Worm (Caenorhabditis elegans) whole organism, L1 larva: ENCODE data around the gene hum-4.

ENCODE experiments used
- C04F5.9 ChIP-seq: sonication (generic microtip); optimal IDR thresholded peaks from 2 replicates; lab custom pipeline; 2016; ENCODE audit warnings: missing genetic modification characterization, missing compliant biosample characterization
- C16A3.4 ChIP-seq: fragments of 150-350 bp; optimal IDR thresholded peaks from 2 replicates; lab custom pipeline; 2014; ENCODE audit warnings: missing biosample characterization, missing genetic modification characterization
- F16B12.6 ChIP-seq: fragments of 150-350 bp; optimal IDR thresholded peaks from 2 replicates; lab custom pipeline; 2014; ENCODE audit warnings: missing biosample characterization, missing genetic modification characterization
- aly-2 ChIP-seq: fragments of 150-350 bp; optimal IDR thresholded peaks from 2 replicates; lab custom pipeline; 2014; ENCODE audit warnings: missing biosample characterization, missing genetic modification characterization
- ama-1 ChIP-seq: fragments of 150-350 bp; optimal IDR thresholded peaks from 2 replicates; lab custom pipeline; 2014
- blmp-1 ChIP-seq: fragments of 150-350 bp; optimal IDR thresholded peaks from 2 replicates; lab custom pipeline; 2014; ENCODE audit warnings: missing biosample characterization, missing genetic modification characterization
- ceh-82 ChIP-seq, 3 experiments: fragments of 150-350 bp in 1 of 3; sonication (generic microtip) in 2 of 3; optimal IDR thresholded peaks; 2 replicates each; lab custom pipeline; 2014 to 2017; ENCODE audit warnings: missing biosample characterization in 3 of 3, missing genetic modification characterization in 3 of 3
- ceh-88 ChIP-seq: fragments of 200-800 bp; sonication (Bioruptor generic); IDR thresholded peaks from 2 replicates; pipeline ENCODE4 v1.3.6; 2022; ENCODE audit warnings: missing genetic modification characterization, missing compliant biosample characterization
- ceh-90 ChIP-seq: sonication (generic microtip); optimal IDR thresholded peaks from 2 replicates; lab custom pipeline; 2016; ENCODE audit warnings: missing genetic modification characterization, missing compliant biosample characterization
- ces-1 ChIP-seq: fragments of 150-350 bp; optimal IDR thresholded peaks from 2 replicates; lab custom pipeline; 2014; ENCODE audit warnings: missing biosample characterization, missing genetic modification reagents, missing genetic modification characterization
- dpl-1 ChIP-seq, 3 experiments: fragments of 150-350 bp in 2 of 3; sonication (generic microtip) in 1 of 3; optimal IDR thresholded peaks; 2 replicates each; lab custom pipeline; 2014 to 2017; ENCODE audit warnings: missing biosample characterization in 3 of 3, missing genetic modification characterization in 3 of 3, missing genetic modification reagents in 3 of 3
- efl-1 ChIP-seq, 4 experiments: fragments of 150-350 bp; optimal IDR thresholded peaks in 3 of 4; peaks in 1 of 4; 1 replicate in 1 of 4; 2 replicates in 3 of 4; lab custom pipeline; 2014; ENCODE audit warnings: missing biosample characterization in 2 of 4, missing genetic modification characterization in 2 of 4, missing genetic modification reagents in 2 of 4
- efl-3 ChIP-seq: fragments of 200-800 bp; sonication (Bioruptor generic); optimal IDR thresholded peaks from 2 replicates; lab custom pipeline; 2018; ENCODE audit warnings: mild to moderate bottlenecking, missing genetic modification characterization, missing compliant biosample characterization
- egl-27 ChIP-seq, 2 experiments: fragments of 150-350 bp in 1 of 2; sonication (generic microtip); optimal IDR thresholded peaks; 3 replicates each; lab custom pipeline; 2017 to 2018; ENCODE audit warnings: missing biosample characterization in 2 of 2, missing genetic modification characterization in 2 of 2, missing genetic modification reagents in 2 of 2
- elt-2 ChIP-seq: sonication (generic microtip); optimal IDR thresholded peaks from 2 replicates; lab custom pipeline; 2016; ENCODE audit warnings: missing genetic modification characterization, mild to moderate bottlenecking, inconsistent platforms, missing compliant biosample characterization, missing genetic modification reagents
- fkh-10 ChIP-seq: sonication (generic microtip); optimal IDR thresholded peaks from 2 replicates; lab custom pipeline; 2017; ENCODE audit warnings: missing biosample characterization, missing genetic modification reagents, missing genetic modification characterization
- fkh-4 ChIP-seq: sonication (generic microtip); optimal IDR thresholded peaks from 2 replicates; lab custom pipeline; 2016; ENCODE audit warnings: missing compliant biosample characterization, missing genetic modification characterization, borderline replicate concordance
- fkh-8 ChIP-seq: sonication (generic microtip); optimal IDR thresholded peaks from 2 replicates; lab custom pipeline; 2016; ENCODE audit warnings: mild to moderate bottlenecking, missing genetic modification characterization, missing compliant biosample characterization
- fos-1 ChIP-seq: fragments of 150-350 bp; optimal IDR thresholded peaks from 2 replicates; lab custom pipeline; 2014; ENCODE audit warnings: missing biosample characterization, missing genetic modification characterization
- lin-15B ChIP-seq: fragments of 150-350 bp; sonication (generic microtip); optimal IDR thresholded peaks from 3 replicates; lab custom pipeline; 2014; ENCODE audit warnings: missing biosample characterization, missing genetic modification characterization
- lin-39 ChIP-seq: fragments of 150-350 bp; optimal IDR thresholded peaks from 2 replicates; lab custom pipeline; 2014; ENCODE audit warnings: missing biosample characterization, missing genetic modification reagents, missing genetic modification characterization
- lsy-2 ChIP-seq, 2 experiments: fragments of 150-350 bp; optimal IDR thresholded peaks; 2 replicates each; lab custom pipeline; 2014; ENCODE audit warnings: missing biosample characterization in 2 of 2, missing genetic modification characterization in 2 of 2
- mab-9 ChIP-seq: fragments of 200-800 bp; sonication (Bioruptor generic); IDR thresholded peaks from 2 replicates; pipeline ENCODE4 v1.3.6; 2022; ENCODE audit warnings: missing genetic modification reagents, missing genetic modification characterization, missing compliant biosample characterization
- mdl-1 ChIP-seq, 2 experiments: fragments of 150-350 bp; optimal IDR thresholded peaks; 2 replicates each; lab custom pipeline; 2014 to 2017; ENCODE audit warnings: missing biosample characterization in 2 of 2, missing genetic modification characterization in 2 of 2, inconsistent platforms in 1 of 2
- mef-2 ChIP-seq: fragments of 150-350 bp; optimal IDR thresholded peaks from 2 replicates; lab custom pipeline; 2014; ENCODE audit warnings: missing biosample characterization, missing genetic modification characterization
- mep-1 ChIP-seq: fragments of 150-350 bp; optimal IDR thresholded peaks from 2 replicates; lab custom pipeline; 2014; ENCODE audit warnings: missing biosample characterization, missing genetic modification characterization
- nhr-11 ChIP-seq: fragments of 150-350 bp; optimal IDR thresholded peaks from 2 replicates; lab custom pipeline; 2014; ENCODE audit warnings: missing biosample characterization, missing genetic modification characterization
- nhr-12 ChIP-seq: sonication (generic microtip); optimal IDR thresholded peaks from 2 replicates; lab custom pipeline; 2017; ENCODE audit warnings: missing biosample characterization, missing genetic modification characterization
- nhr-19 ChIP-seq: fragments of 200-800 bp; sonication (Bioruptor generic); conservative IDR thresholded peaks from 2 replicates; pipeline ENCODE4 v1.3.6; 2022; ENCODE audit warnings: missing genetic modification characterization, missing compliant biosample characterization
- nhr-20 ChIP-seq: sonication (generic microtip); optimal IDR thresholded peaks from 2 replicates; lab custom pipeline; 2016; ENCODE audit warnings: mild to moderate bottlenecking, missing genetic modification characterization, missing compliant biosample characterization
- nhr-28 ChIP-seq: fragments of 150-350 bp; optimal IDR thresholded peaks from 2 replicates; lab custom pipeline; 2014; ENCODE audit warnings: missing biosample characterization, missing genetic modification characterization
- nhr-47 ChIP-seq: sonication (generic microtip); optimal IDR thresholded peaks from 2 replicates; lab custom pipeline; 2016; ENCODE audit warnings: mild to moderate bottlenecking, missing genetic modification characterization, moderate library complexity, missing compliant biosample characterization
- nhr-71 ChIP-seq: sonication (generic microtip); optimal IDR thresholded peaks from 2 replicates; lab custom pipeline; 2016; ENCODE audit warnings: mild to moderate bottlenecking, missing genetic modification characterization, moderate library complexity, missing compliant biosample characterization
- nhr-76 ChIP-seq: sonication (generic microtip); optimal IDR thresholded peaks from 2 replicates; lab custom pipeline; 2017; ENCODE audit warnings: missing biosample characterization, missing genetic modification characterization
- nhr-84 ChIP-seq: sonication (generic microtip); optimal IDR thresholded peaks from 2 replicates; lab custom pipeline; 2017; ENCODE audit warnings: missing biosample characterization, missing genetic modification characterization
- nhr-85 ChIP-seq: sonication (generic microtip); peaks from one replicate; lab custom pipeline; 2016; ENCODE audit warnings: missing genetic modification characterization, inconsistent platforms, missing compliant biosample characterization
- nhr-90 ChIP-seq: sonication (generic microtip); optimal IDR thresholded peaks from 2 replicates; lab custom pipeline; 2016; ENCODE audit warnings: mild to moderate bottlenecking, missing genetic modification characterization, missing compliant biosample characterization; ENCODE audit not compliant: poor library complexity
- pag-3 ChIP-seq: sonication (generic microtip); optimal IDR thresholded peaks from 2 replicates; lab custom pipeline; 2017; ENCODE audit warnings: missing genetic modification characterization, mild to moderate bottlenecking, missing compliant biosample characterization, antibody characterized with exemption, borderline replicate concordance; ENCODE audit not compliant: insufficient read depth
- pax-3 ChIP-seq: fragments of 200-800 bp; sonication (Bioruptor generic); optimal IDR thresholded peaks from 2 replicates; lab custom pipeline; 2018; ENCODE audit warnings: mild to moderate bottlenecking, missing genetic modification characterization, moderate library complexity, missing compliant biosample characterization
- rnt-1 ChIP-seq: sonication (generic microtip); optimal IDR thresholded peaks from 2 replicates; lab custom pipeline; 2016; ENCODE audit warnings: mild to moderate bottlenecking, missing genetic modification characterization, moderate library complexity, missing compliant biosample characterization
- skn-1 ChIP-seq: fragments of 150-350 bp; optimal IDR thresholded peaks from 2 replicates; lab custom pipeline; 2014; ENCODE audit warnings: missing biosample characterization, missing genetic modification characterization
- snpc-4 ChIP-seq: fragments of 150-350 bp; optimal IDR thresholded peaks from 2 replicates; lab custom pipeline; 2014; ENCODE audit warnings: missing biosample characterization, missing genetic modification characterization
- sptf-1 ChIP-seq: fragments of 150-350 bp; optimal IDR thresholded peaks from 2 replicates; lab custom pipeline; 2014; ENCODE audit warnings: missing biosample characterization, missing genetic modification characterization
- swsn-7 ChIP-seq: sonication (generic microtip); optimal IDR thresholded peaks from 2 replicates; lab custom pipeline; 2016; ENCODE audit warnings: missing genetic modification characterization, missing compliant biosample characterization
- tbx-2 ChIP-seq: sonication (generic microtip); optimal IDR thresholded peaks from 2 replicates; lab custom pipeline; 2016; ENCODE audit warnings: missing genetic modification characterization, missing compliant biosample characterization
- tlp-1 ChIP-seq: fragments of 150-350 bp; optimal IDR thresholded peaks from 2 replicates; lab custom pipeline; 2014; ENCODE audit warnings: missing biosample characterization, missing genetic modification characterization
- unc-62 ChIP-seq: fragments of 150-350 bp; optimal IDR thresholded peaks from 2 replicates; lab custom pipeline; 2014; ENCODE audit warnings: missing biosample characterization, missing genetic modification reagents, missing genetic modification characterization
- unc-86 ChIP-seq: sonication (generic microtip); optimal IDR thresholded peaks from 2 replicates; lab custom pipeline; 2016; ENCODE audit warnings: missing genetic modification characterization, missing compliant biosample characterization
- vab-15 ChIP-seq: sonication (generic microtip); optimal IDR thresholded peaks from 2 replicates; lab custom pipeline; 2017; ENCODE audit warnings: missing genotype, mild to moderate bottlenecking, missing genetic modification characterization, missing compliant biosample characterization
- xbp-1 ChIP-seq: sonication (generic microtip); optimal IDR thresholded peaks from 2 replicates; lab custom pipeline; 2016; ENCODE audit warnings: missing genetic modification characterization, missing compliant biosample characterization
- zag-1 ChIP-seq: fragments of 150-350 bp; optimal IDR thresholded peaks from 2 replicates; lab custom pipeline; 2014; ENCODE audit warnings: missing biosample characterization, missing genetic modification characterization
- zip-4 ChIP-seq: fragments of 200-800 bp; sonication (Bioruptor generic); optimal IDR thresholded peaks from 2 replicates; lab custom pipeline; 2018; ENCODE audit warnings: mild to moderate bottlenecking, missing genetic modification characterization, moderate library complexity, missing compliant biosample characterization

The hum-4 gene

ce11 chrX:11472953-11473671, 39.7 kb upstream of the hum-4 start (continued):
- TF ChIP-seq efl-1 (optimal IDR thresholded peaks at IDR 0.05; lab: Kevin White, UChicago) (peak in 1 of 2 experiments; percentile 4), efl-1 (GFP tag; optimal IDR thresholded peaks at IDR 0.05 in 1 of 2; lab: Kevin White, UChicago) (no peak), F16B12.6 (tag; lab: Kevin White, UChicago) (no peak), elt-2 (tag; lab: Kevin White, UChicago) (no peak), zip-4 (no peak), C04F5.9 (tag; lab: Kevin White, UChicago) (no peak), skn-1 (tag; lab: Kevin White, UChicago) (peak; percentile 6), nhr-71 (peak; percentile 81), lin-15B (tag; lab: Kevin White, UChicago) (no peak), nhr-90 (tag; lab: Kevin White, UChicago) (no peak), nhr-28 (tag; lab: Kevin White, UChicago) (no peak), ceh-82 (tag; optimal IDR thresholded peaks at IDR 0.05; lab: Kevin White, UChicago) (peak; percentile 43 to 65 (median 49)), tlp-1 (tag; lab: Kevin White, UChicago) (no peak), mdl-1 (tag; optimal IDR thresholded peaks at IDR 0.05; lab: Kevin White, UChicago) (peak in 1 of 2 experiments; percentile 50), nhr-19 (peak; percentile 45), fos-1 (tag; lab: Kevin White, UChicago) (no peak), unc-86 (peak; percentile 79), ama-1 (no peak), fkh-4 (tag; lab: Kevin White, UChicago) (no peak), nhr-12 (no peak), efl-3 (GFP tag; lab: Kevin White, UChicago) (no peak), mef-2 (tag; lab: Kevin White, UChicago) (no peak), zag-1 (peak; percentile 6), snpc-4 (tag; lab: Kevin White, UChicago) (no peak), sptf-1 (tag; lab: Kevin White, UChicago) (no peak), blmp-1 (tag; lab: Kevin White, UChicago) (no peak), ceh-88 (GFP tag; lab: Robert Waterston, UW) (no peak; the same call in 1 of the 2 replicates), C16A3.4 (no peak), mab-9 (GFP tag; lab: Robert Waterston, UW) (0 out of 2 replicates have a peak, but pooled peaks have one; percentile 35), pax-3 (tag; lab: Kevin White, UChicago) (peak; percentile 44), fkh-8 (tag; lab: Kevin White, UChicago) (peak; percentile 84), mep-1 (tag; lab: Kevin White, UChicago) (peak; percentile 62), rnt-1 (tag; lab: Kevin White, UChicago) (peak; percentile 61), egl-27 (tag; optimal IDR thresholded peaks at IDR 0.05; lab: Kevin White, UChicago) (no peak), lin-39 (no peak), tbx-2 (tag; lab: Kevin White, UChicago) (peak; percentile 81), xbp-1 (peak; percentile 54), dpl-1 (GFP tag; optimal IDR thresholded peaks at IDR 0.05; lab: Kevin White, UChicago) (no peak), nhr-20 (peak; percentile 49), swsn-7 (peak; percentile 74), nhr-76 (tag; lab: Kevin White, UChicago) (no peak), ceh-90 (tag; lab: Kevin White, UChicago) (no peak), nhr-47 (tag; lab: Kevin White, UChicago) (peak; percentile 78), lsy-2 (tag; optimal IDR thresholded peaks at IDR 0.05; lab: Kevin White, UChicago) (peak; percentile 6 to 43), nhr-85 (tag; lab: Kevin White, UChicago) (no peak), pag-3 (tag; lab: Kevin White, UChicago) (no peak), fkh-10 (GFP tag; lab: Kevin White, UChicago) (peak; percentile 84), vab-15 (tag; lab: Kevin White, UChicago) (no peak), ces-1 (no peak), aly-2 (tag; lab: Kevin White, UChicago) (no peak), unc-62 (GFP tag; lab: Kevin White, UChicago) (no peak), nhr-84 (tag; lab: Kevin White, UChicago) (no peak), nhr-11 (no peak)
